Worm (Caenorhabditis elegans): ENCODE data around the gene sre-42.

Gene sre-42

ce11 chrII:12362262-12362661, 24.4 kb downstream of the sre-42 start:
- TF ChIP-seq ztf-16 (tag; optimal IDR thresholded peaks at IDR 0.05) (no peak), madf-2 (tag; optimal IDR thresholded peaks at IDR 0.05) (no peak), ceh-22 (tag; optimal IDR thresholded peaks at IDR 0.05) (no peak), ceh-48 (tag; optimal IDR thresholded peaks at IDR 0.05) (no peak), sox-2 (GFP tag; IDR thresholded peaks at IDR 0.05) (no peak), ceh-24 (tag; optimal IDR thresholded peaks at IDR 0.05) (no peak), ceh-2 (tag; optimal IDR thresholded peaks at IDR 0.05) (no peak), Y22D7AL.16 (tag; optimal IDR thresholded peaks at IDR 0.05) (no peak), syd-9 (tag; optimal IDR thresholded peaks at IDR 0.05) (no peak), che-1 (tag; optimal IDR thresholded peaks at IDR 0.05) (no peak)

ce11 chrII:12353816-12354215, 32.9 kb downstream of the sre-42 start:
- no peak for TF ChIP-seq lim-6 (tag; optimal IDR thresholded peaks at IDR 0.05)
- peak; percentile 96 for TF ChIP-seq unc-55 (GFP tag; optimal IDR thresholded peaks at IDR 0.05)
- no peak for TF ChIP-seq ets-4 (tag; optimal IDR thresholded peaks at IDR 0.05)
- TF ChIP-seq sox-4 (tag; optimal IDR thresholded peaks at IDR 0.05): no peak
- no peak for TF ChIP-seq syd-9 (tag; optimal IDR thresholded peaks at IDR 0.05)
- no peak for TF ChIP-seq unc-42 (tag; optimal IDR thresholded peaks at IDR 0.05)
- no peak for TF ChIP-seq ttx-3 (tag; optimal IDR thresholded peaks at IDR 0.05)
- TF ChIP-seq ceh-6 (GFP tag; optimal IDR thresholded peaks at IDR 0.05): no peak
- no peak for TF ChIP-seq pha-2 (tag; optimal IDR thresholded peaks at IDR 0.05)

ce11 chrII:12353104-12353503, 33.6 kb downstream of the sre-42 start:
- TF ChIP-seq pat-9 (tag; optimal IDR thresholded peaks at IDR 0.05) (no peak), K09A11.1 (tag; optimal IDR thresholded peaks at IDR 0.05; ENCODE audit: insufficient read depth) (no peak), tbx-2 (tag; optimal IDR thresholded peaks at IDR 0.05) (no peak), nfya-1 (tag; optimal IDR thresholded peaks at IDR 0.05) (no peak), sox-4 (tag; optimal IDR thresholded peaks at IDR 0.05) (no peak), pha-4 (tag; optimal IDR thresholded peaks at IDR 0.05) (no peak), ztf-16 (tag; optimal IDR thresholded peaks at IDR 0.05) (no peak), sdc-2 (tag; optimal IDR thresholded peaks at IDR 0.05) (no peak), hlh-30 (tag; optimal IDR thresholded peaks at IDR 0.05; ENCODE audit: insufficient read depth) (no peak), unc-86 (tag; optimal IDR thresholded peaks at IDR 0.05) (no peak), ceh-31 (tag; optimal IDR thresholded peaks at IDR 0.05) (no peak), ceh-9 (tag; optimal IDR thresholded peaks at IDR 0.05) (no peak), F13H6.1 (tag; optimal IDR thresholded peaks at IDR 0.05) (no peak), ceh-19 (GFP tag; optimal IDR thresholded peaks at IDR 0.05) (no peak), pag-3 (tag; optimal IDR thresholded peaks at IDR 0.05; ENCODE audit: borderline replicate concordance) (no peak)

- TF ChIP-seq unc-86 (tag; optimal IDR thresholded peaks at IDR 0.05) (no peak), elt-2 (tag; optimal IDR thresholded peaks at IDR 0.05) (peak; percentile 22), ceh-48 (tag; optimal IDR thresholded peaks at IDR 0.05) (no peak)
Measured at ce11 chrII:12352115-12352514, 34.6 kb downstream of the sre-42 start, which contains the start of gene ras-1. Gene ras-1 (minus strand): TSS chrII:12352243.

ce11 chrII:12350737-12351275, 35.9 kb downstream of the sre-42 start:
- peak; percentile 17 for TF ChIP-seq nfya-1 (tag; optimal IDR thresholded peaks at IDR 0.05)
- TF ChIP-seq elt-2 (tag; optimal IDR thresholded peaks at IDR 0.05): peak; percentile 1
- TF ChIP-seq mec-3 (tag; optimal IDR thresholded peaks at IDR 0.05; ENCODE audit: borderline replicate concordance): no peak
- TF ChIP-seq ceh-45 (GFP tag; IDR thresholded peaks at IDR 0.05): 0 out of 2 replicates have a peak, but pooled peaks have one; percentile 12
- TF ChIP-seq ceh-48 (tag; optimal IDR thresholded peaks at IDR 0.05): no peak

Measured in whole organism, late embryonic.